Fruit fly (Drosophila melanogaster): ENCODE measurements around the gene CG12219.

Gene CG12219

dm6 chrX:6304203-6304602 lies 3.1 kb upstream of the CG12219 start (continued):
- TF ChIP-seq CG11294 (GFP tag; IDR thresholded peaks at IDR 0.05): no peak
- peak; percentile 44 for TF ChIP-seq CG10631 (GFP tag; optimal IDR thresholded peaks at IDR 0.05)
- no peak for TF ChIP-seq net (GFP tag; optimal IDR thresholded peaks at IDR 0.05)
- no peak for TF ChIP-seq cyc (GFP tag; optimal IDR thresholded peaks at IDR 0.05)
- no peak for TF ChIP-seq fd85E (GFP tag; optimal IDR thresholded peaks at IDR 0.05)
- TF ChIP-seq Hr4 (GFP tag; optimal IDR thresholded peaks at IDR 0.05): no peak
- TF ChIP-seq acj6 (GFP tag; optimal IDR thresholded peaks at IDR 0.05): no peak

dm6 chrX:6303675-6304074 lies 2.6 kb upstream of the CG12219 start, which contains the start of gene CG3823:
CG3823 (plus strand) TSS chrX:6303975.
- TF ChIP-seq Ets96B (tag; optimal IDR thresholded peaks at IDR 0.05): no peak
- TF ChIP-seq CG6163 (GFP tag; IDR thresholded peaks at IDR 0.05): peak; percentile 21; the same call in 1 of the 3 replicates

- peak; percentile 70 for TF ChIP-seq Hr4 (GFP tag; optimal IDR thresholded peaks at IDR 0.05)
- TF ChIP-seq CG8119 (GFP tag; IDR thresholded peaks at IDR 0.05): peak; percentile 61; the same call in 2 of the 3 replicates
- no peak for TF ChIP-seq Hr38 (GFP tag; optimal IDR thresholded peaks at IDR 0.05)
- TF ChIP-seq spab (GFP tag; optimal IDR thresholded peaks at IDR 0.05): no peak
- TF ChIP-seq CG15336 (GFP tag; IDR thresholded peaks at IDR 0.05): 0 out of 2 replicates have a peak, but pooled peaks have one; percentile 20
- TF ChIP-seq CG32006 (GFP tag; optimal IDR thresholded peaks at IDR 0.05): peak; percentile 74
- no peak for TF ChIP-seq CG34406 (GFP tag; optimal IDR thresholded peaks at IDR 0.05)
- TF ChIP-seq CG1621 (tag; optimal IDR thresholded peaks at IDR 0.05): no peak
- TF ChIP-seq pdm3 (GFP tag; optimal IDR thresholded peaks at IDR 0.05): peak; percentile 39
- TF ChIP-seq Eip78C (GFP tag): peak; percentile 15
- 0 out of 3 replicates have a peak, but pooled peaks have one; percentile 8 for TF ChIP-seq eg (GFP tag; IDR thresholded peaks at IDR 0.05)
- TF ChIP-seq CG8319 (GFP tag; optimal IDR thresholded peaks at IDR 0.05): no peak
- TF ChIP-seq fd85E (GFP tag; optimal IDR thresholded peaks at IDR 0.05): no peak
- TF ChIP-seq dac (GFP tag; optimal IDR thresholded peaks at IDR 0.05): peak; percentile 52
- peak; percentile 5 for TF ChIP-seq OdsH (GFP tag; optimal IDR thresholded peaks at IDR 0.05)
Observed at dm6 chrX:6303196-6303595, 2.1 kb upstream of the CG12219 start.

DNA sequence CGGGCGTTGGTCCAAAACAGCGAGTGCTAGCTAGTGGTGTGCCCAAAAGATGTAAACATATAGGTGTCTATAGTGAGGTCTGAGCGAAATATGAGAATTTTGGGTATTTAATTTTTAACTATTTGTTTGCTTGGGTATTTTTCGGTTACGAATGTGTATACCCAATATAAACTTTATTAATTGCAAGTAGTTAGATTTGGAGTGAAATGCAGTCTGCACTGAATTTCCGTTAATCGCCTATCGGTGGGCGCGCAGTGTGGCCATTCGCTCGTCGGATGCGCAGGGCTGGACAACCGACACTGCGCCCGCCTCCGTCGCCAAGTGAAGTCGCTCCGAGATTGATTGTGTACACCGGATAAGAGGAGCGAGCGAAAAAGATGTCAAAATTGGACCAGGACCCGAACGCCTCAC lies 6.0 kb downstream of the CG12219 start, which contains the start of the genes CG15891 and CG3815:
Gene CG15891, minus strand, starts transcription at position 217 of the 411 bp plus-strand sequence.
Gene CG3815, plus strand, starts transcription at position 261 of the 411 bp plus-strand sequence.
- TF ChIP-seq CG7368 (GFP tag; optimal IDR thresholded peaks at IDR 0.05) (no peak), esn (GFP tag; optimal IDR thresholded peaks at IDR 0.05) (peak; percentile 60), CG16779 (tag; optimal IDR thresholded peaks at IDR 0.05) (no peak), CG31627 (GFP tag; optimal IDR thresholded peaks at IDR 0.05) (peak; percentile 59), CG11762 (GFP tag; optimal IDR thresholded peaks at IDR 0.05; ENCODE audit: insufficient read depth) (no peak), CG6792 (GFP tag; optimal IDR thresholded peaks at IDR 0.05) (peak; percentile 17), CG15336 (GFP tag; IDR thresholded peaks at IDR 0.05) (peak; percentile 27; the same call in 1 of the 2 replicates), Hr38 (GFP tag; optimal IDR thresholded peaks at IDR 0.05) (no peak), Hr4 (GFP tag; optimal IDR thresholded peaks at IDR 0.05) (no peak), net (GFP tag; optimal IDR thresholded peaks at IDR 0.05) (no peak), CG10669 (GFP tag; optimal IDR thresholded peaks at IDR 0.05) (no peak), Ets96B (tag; optimal IDR thresholded peaks at IDR 0.05) (peak; percentile 35), CG34406 (GFP tag; optimal IDR thresholded peaks at IDR 0.05) (no peak), vri (GFP tag; optimal IDR thresholded peaks at IDR 0.05) (no peak), Blimp-1 (GFP tag; optimal IDR thresholded peaks at IDR 0.05) (no peak), Smox (GFP tag; optimal IDR thresholded peaks at IDR 0.05) (no peak), pdm3 (GFP tag; optimal IDR thresholded peaks at IDR 0.05) (no peak), CG3032 (tag; optimal IDR thresholded peaks at IDR 0.05) (peak; percentile 59), cyc (GFP tag; optimal IDR thresholded peaks at IDR 0.05) (peak; percentile 50), CG8119 (GFP tag; IDR thresholded peaks at IDR 0.05) (0 out of 3 replicates have a peak, but pooled peaks have one; percentile 33), eg (GFP tag; IDR thresholded peaks at IDR 0.05) (peak; percentile 58; the same call in 1 of the 3 replicates), lz (GFP tag; optimal IDR thresholded peaks at IDR 0.05) (peak; percentile 53), Sox15 (GFP tag; optimal IDR thresholded peaks at IDR 0.05) (peak; percentile 39), CG4318 (GFP tag; optimal IDR thresholded peaks at IDR 0.05) (no peak), CG3919 (GFP tag; optimal IDR thresholded peaks at IDR 0.05) (no peak), svp (GFP tag) (no peak), fd59A (GFP tag; optimal IDR thresholded peaks at IDR 0.05) (no peak), CG8319 (GFP tag; optimal IDR thresholded peaks at IDR 0.05) (no peak), acj6 (GFP tag; optimal IDR thresholded peaks at IDR 0.05) (no peak), CG11902 (GFP tag; optimal IDR thresholded peaks at IDR 0.05) (no peak), CG9139 (GFP tag; optimal IDR thresholded peaks at IDR 0.05) (no peak), fkh (GFP tag; optimal IDR thresholded peaks at IDR 0.05) (no peak), Sox14 (GFP tag; optimal IDR thresholded peaks at IDR 0.05) (peak; percentile 70), Eip75B (GFP tag; optimal IDR thresholded peaks at IDR 0.05) (no peak), CG1621 (tag; optimal IDR thresholded peaks at IDR 0.05) (peak; percentile 66), CG6276 (GFP tag; optimal IDR thresholded peaks at IDR 0.05) (no peak)
